Worm (Caenorhabditis elegans): ENCODE data around the gene C50H2.13.

DNA sequence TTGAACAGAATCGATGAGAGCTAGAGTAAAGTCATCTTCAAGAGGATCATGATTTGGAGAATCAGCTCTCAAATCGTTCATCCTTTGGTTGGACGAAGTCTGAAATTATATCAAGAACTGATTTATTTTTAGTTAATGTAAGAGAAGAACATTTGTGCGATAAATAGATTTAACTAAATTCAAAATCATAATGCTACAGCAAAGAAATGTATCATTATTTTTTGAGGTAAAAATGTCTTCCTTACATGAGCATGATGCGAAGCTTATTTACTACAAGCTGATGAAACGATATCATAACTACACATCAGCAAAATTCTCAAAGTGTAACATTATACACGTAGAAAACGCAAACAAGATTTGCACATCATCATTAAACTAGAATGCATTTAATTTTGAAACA lies 36.1 kb downstream of the C50H2.13 start, which contains the start of gene madf-4:
- TF ChIP-seq F13H6.1 (tag; optimal IDR thresholded peaks at IDR 0.05) (no peak), pha-4 (tag; optimal IDR thresholded peaks at IDR 0.05) (no peak), sox-4 (tag; optimal IDR thresholded peaks at IDR 0.05) (no peak), elt-2 (tag; optimal IDR thresholded peaks at IDR 0.05) (no peak), pros-1 (tag; optimal IDR thresholded peaks at IDR 0.05) (no peak), fkh-10 (GFP tag; optimal IDR thresholded peaks at IDR 0.05) (no peak), ceh-34 (tag; optimal IDR thresholded peaks at IDR 0.05) (no peak), ceh-45 (GFP tag; IDR thresholded peaks at IDR 0.05) (no peak), hlh-13 (GFP tag; optimal IDR thresholded peaks at IDR 0.05) (no peak), tbx-2 (tag; optimal IDR thresholded peaks at IDR 0.05) (no peak), ref-2 (tag; optimal IDR thresholded peaks at IDR 0.05) (no peak), lin-11 (tag; optimal IDR thresholded peaks at IDR 0.05) (no peak), dmd-4 (tag; optimal IDR thresholded peaks at IDR 0.05; ENCODE audit: borderline replicate concordance) (no peak), C08G9.2 (tag; optimal IDR thresholded peaks at IDR 0.05) (no peak)
